Fruit fly (Drosophila melanogaster) whole organism, embryonic: Measurements from ENCODE around the gene CG7991.
A peak's percentile ranks its signal among the peaks of the same experiment; 100 is the strongest.

ENCODE experiments used
- Adf1 ChIP-seq: fragments of 200-800 bp; sonication (Bioruptor generic); IDR thresholded peaks from 2 replicates; pipeline ENCODE4 v1.3.6; 2022; ENCODE audit warnings: missing biosample characterization, missing genetic modification characterization
- Antp ChIP-seq: fragments of 200-800 bp; sonication (Bioruptor generic); optimal IDR thresholded peaks from 3 replicates; lab custom pipeline; 2016; ENCODE audit warnings: missing biosample characterization, missing genetic modification characterization
- Atf6 ChIP-seq: fragments of 200-800 bp; sonication (Bioruptor generic); IDR thresholded peaks from 2 replicates; pipeline ENCODE4 v1.3.6; 2022; ENCODE audit warnings: missing biosample characterization, missing genetic modification characterization
- Bdp1 ChIP-seq: fragments of 200-800 bp; sonication (Bioruptor generic); optimal IDR thresholded peaks from 3 replicates; lab custom pipeline; 2016; ENCODE audit warnings: missing biosample characterization, missing genetic modification characterization
- CG10366 ChIP-seq: fragments of 200-800 bp; sonication (Bioruptor generic); IDR thresholded peaks from 2 replicates; pipeline ENCODE4 v1.3.6; 2022; ENCODE audit warnings: missing biosample characterization, missing genetic modification characterization
- CG10462 ChIP-seq: fragments of 200-800 bp; sonication (Bioruptor generic); optimal IDR thresholded peaks from 2 replicates; lab custom pipeline; 2016; ENCODE audit warnings: missing biosample characterization, missing genetic modification characterization
- CG10543 ChIP-seq: fragments of 200-800 bp; sonication (Bioruptor generic); optimal IDR thresholded peaks from 3 replicates; lab custom pipeline; 2017; ENCODE audit warnings: missing biosample characterization, mild to moderate bottlenecking, missing genetic modification characterization, moderate library complexity
- CG11504 ChIP-seq: fragments of 200-800 bp; sonication (Bioruptor generic); optimal IDR thresholded peaks from 3 replicates; lab custom pipeline; 2019; ENCODE audit warnings: missing biosample characterization, mild to moderate bottlenecking, missing genetic modification characterization, moderate library complexity
- CG12155 ChIP-seq: fragments of 200-800 bp; sonication (Bioruptor generic); optimal IDR thresholded peaks from 3 replicates; lab custom pipeline; 2016; ENCODE audit warnings: missing biosample characterization, missing genetic modification characterization
- CG12219 ChIP-seq: fragments of 200-800 bp; sonication (Bioruptor generic); optimal IDR thresholded peaks from 3 replicates; lab custom pipeline; 2018; ENCODE audit warnings: missing biosample characterization, mild to moderate bottlenecking, missing genetic modification characterization
- CG18476 ChIP-seq: fragments of 200-800 bp; sonication (Bioruptor generic); optimal IDR thresholded peaks from 2 replicates; lab custom pipeline; 2016; ENCODE audit warnings: missing biosample characterization, mild to moderate bottlenecking, missing genetic modification characterization
- CG2129 ChIP-seq: fragments of 200-800 bp; sonication (Bioruptor generic); IDR thresholded peaks from 2 replicates; pipeline ENCODE4 v1.3.6; 2022; ENCODE audit warnings: missing biosample characterization, missing genetic modification characterization; ENCODE audit not compliant: partially characterized antibody
- CG31224 ChIP-seq: fragments of 200-800 bp; sonication (Bioruptor generic); IDR thresholded peaks from 2 replicates; pipeline ENCODE4 v1.3.6; 2022; ENCODE audit warnings: missing biosample characterization, missing genetic modification characterization
- CG34422 ChIP-seq: fragments of 200-800 bp; sonication (Bioruptor generic); IDR thresholded peaks from 3 replicates; pipeline ENCODE4 v1.3.6; 2022; ENCODE audit warnings: missing biosample characterization, missing genetic modification characterization
- CG6689 ChIP-seq: fragments of 200-800 bp; sonication (Bioruptor generic); IDR thresholded peaks from 2 replicates; pipeline ENCODE4 v1.3.6; 2022; ENCODE audit warnings: missing biosample characterization, missing genetic modification characterization
- CG6854 ChIP-seq: fragments of 200-800 bp; sonication (Bioruptor generic); optimal IDR thresholded peaks from 3 replicates; lab custom pipeline; 2017; ENCODE audit warnings: missing biosample characterization, mild to moderate bottlenecking, missing genetic modification characterization
- CG8765 ChIP-seq: fragments of 200-800 bp; sonication (Bioruptor generic); IDR thresholded peaks from 2 replicates; pipeline ENCODE4 v1.3.6; 2022; ENCODE audit warnings: missing biosample characterization, missing genetic modification characterization
- CTCF ChIP-seq: fragments of 200-800 bp; sonication (Bioruptor generic); optimal IDR thresholded peaks from 2 replicates; lab custom pipeline; 2017; ENCODE audit warnings: missing biosample characterization, mild to moderate bottlenecking, missing genetic modification characterization, moderate library complexity
- Dad ChIP-seq: fragments of 200-800 bp; sonication (Bioruptor generic); optimal IDR thresholded peaks from 3 replicates; lab custom pipeline; 2016; ENCODE audit warnings: missing biosample characterization, missing genetic modification characterization
- Deaf1 ChIP-seq: fragments of 200-800 bp; optimal IDR thresholded peaks from 3 replicates; lab custom pipeline; 2019; ENCODE audit warnings: missing biosample characterization, mild to moderate bottlenecking, missing genetic modification characterization, moderate library complexity
- Doc3 ChIP-seq: fragments of 200-800 bp; sonication (Bioruptor generic); IDR thresholded peaks from 3 replicates; pipeline ENCODE4 v1.3.6; 2022; ENCODE audit warnings: missing biosample characterization, missing genetic modification characterization; ENCODE audit not compliant: partially characterized antibody
- Dp ChIP-seq: fragments of 200-800 bp; sonication (Bioruptor generic); optimal IDR thresholded peaks from 2 replicates; lab custom pipeline; 2018; ENCODE audit warnings: missing biosample characterization, mild to moderate bottlenecking, missing genetic modification characterization, moderate library complexity
- Dref ChIP-seq: fragments of 200-800 bp; sonication (Bioruptor generic); IDR thresholded peaks from 2 replicates; pipeline ENCODE4 v1.3.6; 2022; ENCODE audit warnings: missing biosample characterization, missing genetic modification characterization
- E2f2 ChIP-seq: fragments of 200-800 bp; sonication (Bioruptor generic); IDR thresholded peaks from 2 replicates; pipeline ENCODE4 v1.3.6; 2022; ENCODE audit warnings: missing biosample characterization, missing genetic modification characterization
- Ets65A ChIP-seq: fragments of 200-800 bp; sonication (Bioruptor generic); peaks from one replicate; lab custom pipeline; 2016; ENCODE audit warnings: missing biosample characterization, missing genetic modification characterization
- Gug ChIP-seq: fragments of 200-800 bp; sonication (Bioruptor generic); IDR thresholded peaks from 4 replicates; pipeline ENCODE4 v1.3.6; 2022; ENCODE audit warnings: missing biosample characterization, missing genetic modification characterization
- Hmr ChIP-seq: fragments of 200-800 bp; sonication (Bioruptor generic); optimal IDR thresholded peaks from 3 replicates; lab custom pipeline; 2017; ENCODE audit warnings: mild to moderate bottlenecking, missing biosample characterization, missing genetic modification reagents, missing genetic modification characterization
- Hr78 ChIP-seq, 2 experiments: fragments of 200-800 bp in 1 of 2; fragments of >200 bp in 1 of 2; sonication (Bioruptor generic) in 1 of 2; optimal IDR thresholded peaks; 2 replicates each; lab custom pipeline; 2017 to 2019; ENCODE audit warnings: missing biosample characterization in 2 of 2, missing genetic modification characterization in 2 of 2, mild to moderate bottlenecking in 1 of 2, moderate library complexity in 1 of 2
- Lpt ChIP-seq: fragments of >200 bp; optimal IDR thresholded peaks from 2 replicates; lab custom pipeline; 2018; ENCODE audit warnings: missing biosample characterization, missing genetic modification characterization
- Med ChIP-seq: fragments of 200-800 bp; sonication (Bioruptor generic); peaks from one replicate; lab custom pipeline; 2016; ENCODE audit warnings: missing biosample characterization, missing genetic modification characterization, mild to moderate bottlenecking, inconsistent platforms, moderate library complexity
- Nf-YB ChIP-seq: fragments of 200-800 bp; sonication (Bioruptor generic); optimal IDR thresholded peaks from 3 replicates; lab custom pipeline; 2019; ENCODE audit warnings: missing biosample characterization, mild to moderate bottlenecking, missing genetic modification characterization, moderate library complexity
- NfI ChIP-seq: fragments of 200-800 bp; sonication (Bioruptor generic); optimal IDR thresholded peaks from 3 replicates; lab custom pipeline; 2018; ENCODE audit warnings: missing biosample characterization, mild to moderate bottlenecking, missing genetic modification characterization, moderate library complexity
- Rfx ChIP-seq: fragments of 200-800 bp; sonication (Bioruptor generic); IDR thresholded peaks from 2 replicates; pipeline ENCODE4 v1.3.6; 2022; ENCODE audit warnings: missing biosample characterization, missing genetic modification characterization
- Sry-β ChIP-seq: fragments of 200-800 bp; sonication (Bioruptor generic); optimal IDR thresholded peaks from 2 replicates; lab custom pipeline; 2018; ENCODE audit warnings: missing biosample characterization, mild to moderate bottlenecking, missing genetic modification characterization, moderate library complexity
- Sry-δ ChIP-seq: fragments of 200-800 bp; sonication (Bioruptor generic); optimal IDR thresholded peaks from 2 replicates; lab custom pipeline; 2016; ENCODE audit warnings: missing biosample characterization, missing genetic modification characterization
- ase ChIP-seq: fragments of 200-800 bp; sonication (Bioruptor generic); IDR thresholded peaks from 3 replicates; pipeline ENCODE4 v1.3.6; 2022; ENCODE audit warnings: missing biosample characterization, missing genetic modification characterization
- ato ChIP-seq: fragments of 200-800 bp; sonication (Bioruptor generic); IDR thresholded peaks from 2 replicates; pipeline ENCODE4 v1.3.6; 2022; ENCODE audit warnings: missing biosample characterization, missing genetic modification characterization; ENCODE audit not compliant: partially characterized antibody
- chif ChIP-seq, 2 experiments: fragments of 200-800 bp; sonication (Bioruptor generic); optimal IDR thresholded peaks; 3 replicates each; lab custom pipeline; 2016; ENCODE audit warnings: missing biosample characterization in 2 of 2, missing genetic modification characterization in 2 of 2
- chinmo ChIP-seq: fragments of 200-800 bp; sonication (Bioruptor generic); IDR thresholded peaks from 4 replicates; pipeline ENCODE4 v1.3.6; 2022; ENCODE audit warnings: missing biosample characterization, missing genetic modification characterization; ENCODE audit not compliant: partially characterized antibody
- dmrt99B ChIP-seq: fragments of 200-800 bp; sonication (Bioruptor generic); optimal IDR thresholded peaks from 2 replicates; lab custom pipeline; 2018; ENCODE audit warnings: missing biosample characterization, mild to moderate bottlenecking, missing genetic modification characterization, moderate library complexity
- hth ChIP-seq: fragments of >200 bp; optimal IDR thresholded peaks from 2 replicates; lab custom pipeline; 2017; ENCODE audit warnings: inconsistent platforms
- kni ChIP-seq: fragments of 200-800 bp; sonication (Bioruptor generic); optimal IDR thresholded peaks from 3 replicates; lab custom pipeline; 2017; ENCODE audit warnings: mild to moderate bottlenecking, missing biosample characterization, missing genetic modification reagents, missing genetic modification characterization
- mirr ChIP-seq: fragments of 200-800 bp; sonication (Bioruptor generic); optimal IDR thresholded peaks from 3 replicates; lab custom pipeline; 2018; ENCODE audit warnings: missing biosample characterization, mild to moderate bottlenecking, missing genetic modification characterization
- nerfin-1 ChIP-seq: fragments of 200-800 bp; sonication (Bioruptor generic); optimal IDR thresholded peaks from 3 replicates; lab custom pipeline; 2019; ENCODE audit warnings: missing biosample characterization, mild to moderate bottlenecking, missing genetic modification characterization, moderate library complexity
- oc ChIP-seq: fragments of 200-800 bp; sonication (Bioruptor generic); optimal IDR thresholded peaks from 2 replicates; lab custom pipeline; 2018; ENCODE audit warnings: missing biosample characterization, mild to moderate bottlenecking, missing genetic modification characterization, moderate library complexity
- pros ChIP-seq: fragments of 200-800 bp; sonication (Bioruptor generic); optimal IDR thresholded peaks from 3 replicates; lab custom pipeline; 2019; ENCODE audit warnings: missing biosample characterization, mild to moderate bottlenecking, missing genetic modification characterization, moderate library complexity
- sd ChIP-seq: fragments of 200-800 bp; sonication (Bioruptor generic); optimal IDR thresholded peaks from 3 replicates; lab custom pipeline; 2018; ENCODE audit warnings: missing biosample characterization, mild to moderate bottlenecking, missing genetic modification characterization, moderate library complexity
- tgo ChIP-seq: fragments of 200-800 bp; sonication (Bioruptor generic); IDR thresholded peaks from 3 replicates; pipeline ENCODE4 v1.3.6; 2022; ENCODE audit warnings: missing biosample characterization, missing genetic modification characterization
- trem ChIP-seq: fragments of 200-800 bp; optimal IDR thresholded peaks from 3 replicates; lab custom pipeline; 2019; ENCODE audit warnings: missing biosample characterization, mild to moderate bottlenecking, missing genetic modification characterization, moderate library complexity
- wor ChIP-seq: fragments of 200-800 bp; sonication (Bioruptor generic); IDR thresholded peaks from 2 replicates; pipeline ENCODE4 v1.3.6; 2022; ENCODE audit warnings: missing biosample characterization, missing genetic modification characterization
- zen2 ChIP-seq: fragments of 200-800 bp; sonication (Bioruptor generic); IDR thresholded peaks from 3 replicates; pipeline ENCODE4 v1.3.6; 2022; ENCODE audit warnings: missing biosample characterization, missing genetic modification characterization; ENCODE audit not compliant: partially characterized antibody

Gene CG7991

dm6 chr3L:1755458-1755984, 81.0 kb downstream of the CG7991 start, which contains the start of gene Cht2 (continued):
- TF ChIP-seq CG6854 (GFP tag; lab: Kevin White, UChicago) (peak; percentile 23), Hr78 (GFP tag; optimal IDR thresholded peaks at IDR 0.05; lab: Kevin White, UChicago) (peak in 1 of 2 experiments; percentile 66), Atf6 (GFP tag; lab: Robert Waterston, UW) (no peak; the same call in 1 of the 2 replicates), CG18476 (GFP tag; lab: Kevin White, UChicago) (peak; percentile 34), tgo (no peak), Antp (no peak), CG2129 (GFP tag; lab: Robert Waterston, UW) (no peak), trem (tag; lab: Kevin White, UChicago) (no peak), zen2 (GFP tag; lab: Robert Waterston, UW) (0 out of 3 replicates have a peak, but pooled peaks have one; percentile 38), CG10462 (no peak), CG11504 (tag; lab: Kevin White, UChicago) (no peak), mirr (no peak), oc (tag; lab: Kevin White, UChicago) (peak; percentile 11), pros (GFP tag; lab: Kevin White, UChicago) (peak; percentile 91), CG8765 (no peak), Med (GFP tag; lab: Kevin White, UChicago) (peak; percentile 76), Rfx (GFP tag; lab: Robert Waterston, UW) (peak; percentile 28; the same call in 1 of the 2 replicates), nerfin-1 (tag; lab: Kevin White, UChicago) (no peak), E2f2 (GFP tag; lab: Robert Waterston, UW) (no peak), hth (lab: Kevin White, UChicago) (no peak), NfI (GFP tag; lab: Kevin White, UChicago) (no peak), ato (GFP tag; lab: Robert Waterston, UW) (no peak), CG31224 (GFP tag; lab: Robert Waterston, UW) (0 out of 2 replicates have a peak, but pooled peaks have one; percentile 12), Adf1 (peak; percentile 33; the same call in 1 of the 2 replicates), CG10543 (GFP tag; lab: Kevin White, UChicago) (peak; percentile 73), Doc3 (GFP tag; lab: Robert Waterston, UW) (no peak), CG10366 (GFP tag; lab: Robert Waterston, UW) (no peak), Gug (no peak), Hmr (GFP tag; lab: Kevin White, UChicago) (peak; percentile 9), CG6689 (0 out of 2 replicates have a peak, but pooled peaks have one; percentile 8), wor (GFP tag; lab: Robert Waterston, UW) (no peak), CG12219 (GFP tag; lab: Kevin White, UChicago) (no peak), Dad (no peak), Ets65A (GFP tag; lab: Kevin White, UChicago) (peak; percentile 43), chif (GFP tag; optimal IDR thresholded peaks at IDR 0.05; lab: Kevin White, UChicago) (no peak), Lpt (no peak), Nf-YB (peak; percentile 1), Sry-β (no peak), Deaf1 (tag; lab: Kevin White, UChicago) (peak; percentile 94), Dref (GFP tag; lab: Robert Waterston, UW) (0 out of 2 replicates have a peak, but pooled peaks have one; percentile 7), dmrt99B (tag; lab: Kevin White, UChicago) (no peak), CG34422 (GFP tag; lab: Robert Waterston, UW) (peak; percentile 51; the same call in 1 of the 3 replicates), Bdp1 (no peak), CTCF (no peak), sd (tag; lab: Kevin White, UChicago) (peak; percentile 83), chinmo (GFP tag; lab: Robert Waterston, UW) (peak; percentile 76; the same call in 1 of the 4 replicates), kni (peak; percentile 85), Sry-δ (GFP tag; lab: Kevin White, UChicago) (no peak), ase (GFP tag; lab: Robert Waterston, UW) (no peak), CG12155 (GFP tag; lab: Kevin White, UChicago) (no peak), Dp (GFP tag; lab: Kevin White, UChicago) (no peak)
